Worm (Caenorhabditis elegans): ENCODE data around the gene C28A5.6.

Gene C28A5.6

DNA sequence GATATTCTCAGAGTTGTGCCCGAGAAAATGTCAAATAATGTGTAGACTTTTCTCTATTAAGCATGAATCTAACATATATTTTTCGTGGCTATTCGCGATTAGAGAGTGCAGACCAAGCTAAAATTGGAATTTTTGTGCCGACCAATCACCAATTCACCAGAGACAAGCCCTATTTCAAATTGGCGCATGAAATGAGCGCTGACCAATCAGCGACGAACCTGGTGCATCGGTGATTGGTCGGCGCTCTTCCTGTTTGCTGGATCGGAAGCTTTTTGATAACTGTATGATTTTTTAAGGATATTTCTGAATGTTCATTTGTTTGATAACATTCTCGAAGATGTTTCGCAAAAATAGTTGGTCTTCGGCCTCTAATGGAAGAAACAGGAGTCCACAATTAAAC is 24.0 kb upstream of the C28A5.6 start:
- no peak for TF ChIP-seq nhr-28 (tag; optimal IDR thresholded peaks at IDR 0.05)
- no peak for TF ChIP-seq unc-39 (tag; optimal IDR thresholded peaks at IDR 0.05)
- TF ChIP-seq mls-2 (tag; optimal IDR thresholded peaks at IDR 0.05), result no peak
- TF ChIP-seq unc-62 (GFP tag; optimal IDR thresholded peaks at IDR 0.05), result no peak
- no peak for TF ChIP-seq lin-13 (tag; optimal IDR thresholded peaks at IDR 0.05)
- TF ChIP-seq ham-2 (GFP tag; optimal IDR thresholded peaks at IDR 0.05), result no peak
- TF ChIP-seq sem-2 (GFP tag; optimal IDR thresholded peaks at IDR 0.05), result no peak

DNA sequence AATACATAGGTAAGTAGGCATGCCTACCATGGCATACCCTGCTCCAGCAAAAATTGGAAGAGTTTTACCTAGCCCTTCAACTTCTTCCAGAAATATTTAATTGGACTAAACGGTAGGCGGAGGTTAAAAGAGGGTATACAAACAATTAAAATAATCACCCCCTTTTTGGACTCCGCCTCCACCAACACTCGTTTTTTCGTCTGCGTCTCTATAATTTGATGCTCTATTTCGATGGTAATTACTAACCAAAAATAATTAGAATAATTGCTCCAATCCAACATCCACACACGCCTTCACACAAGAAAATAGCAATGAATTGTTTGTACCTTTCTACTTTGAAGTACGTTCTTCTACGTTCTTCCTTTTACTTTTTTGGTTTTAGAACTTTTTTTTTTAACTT is 23.4 kb upstream of the C28A5.6 start:
- no peak for TF ChIP-seq ceh-83 (GFP tag; optimal IDR thresholded peaks at IDR 0.05)
- TF ChIP-seq ceh-43 (GFP tag; optimal IDR thresholded peaks at IDR 0.05), result peak; percentile 99
- TF ChIP-seq mls-2 (tag; optimal IDR thresholded peaks at IDR 0.05), result peak; percentile 30

DNA sequence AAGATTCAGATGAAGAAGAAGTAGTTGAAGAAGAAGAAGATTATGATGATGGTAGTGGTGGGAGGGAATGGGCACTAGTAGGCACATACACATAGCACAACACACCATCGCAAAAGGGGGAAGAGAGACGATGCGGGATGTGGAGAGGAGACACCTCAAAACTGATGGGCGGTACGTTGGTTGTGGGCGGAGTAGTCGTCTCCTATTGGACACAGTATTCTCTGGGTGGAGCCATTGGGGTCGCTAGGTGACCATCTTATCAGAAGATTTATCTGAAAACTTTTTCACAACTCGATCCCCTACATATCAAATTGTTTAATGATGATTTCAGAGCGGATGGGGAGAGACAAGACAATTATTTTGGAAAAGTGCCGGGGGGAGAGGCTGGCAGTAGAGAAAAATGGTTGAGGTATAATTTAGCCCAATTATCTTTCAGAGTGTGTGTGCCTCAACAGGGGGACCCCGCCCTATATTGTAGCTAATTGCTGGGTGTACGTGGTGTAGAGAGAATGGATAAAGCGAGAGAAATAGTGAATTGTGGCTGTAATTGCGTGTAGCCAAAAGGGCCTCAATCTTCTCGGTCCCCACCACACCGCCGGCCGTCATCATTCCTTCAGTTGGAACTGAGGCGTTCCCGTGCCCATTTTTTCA is 21.6 kb upstream of the C28A5.6 start:
- no peak for TF ChIP-seq pha-4 (tag; optimal IDR thresholded peaks at IDR 0.05)
- TF ChIP-seq zip-8 (tag; optimal IDR thresholded peaks at IDR 0.05), result no peak
- TF ChIP-seq nhr-12 (tag; optimal IDR thresholded peaks at IDR 0.05), result no peak
- TF ChIP-seq ceh-43 (GFP tag; optimal IDR thresholded peaks at IDR 0.05), result peak; percentile 99
- TF ChIP-seq lsy-2 (tag; optimal IDR thresholded peaks at IDR 0.05), result peak; percentile 71
- peak; percentile 44 for TF ChIP-seq ham-2 (GFP tag; optimal IDR thresholded peaks at IDR 0.05)
- TF ChIP-seq sptf-1 (tag; optimal IDR thresholded peaks at IDR 0.05), result peak; percentile 39
- TF ChIP-seq mls-2 (tag; optimal IDR thresholded peaks at IDR 0.05), result peak; percentile 50

DNA sequence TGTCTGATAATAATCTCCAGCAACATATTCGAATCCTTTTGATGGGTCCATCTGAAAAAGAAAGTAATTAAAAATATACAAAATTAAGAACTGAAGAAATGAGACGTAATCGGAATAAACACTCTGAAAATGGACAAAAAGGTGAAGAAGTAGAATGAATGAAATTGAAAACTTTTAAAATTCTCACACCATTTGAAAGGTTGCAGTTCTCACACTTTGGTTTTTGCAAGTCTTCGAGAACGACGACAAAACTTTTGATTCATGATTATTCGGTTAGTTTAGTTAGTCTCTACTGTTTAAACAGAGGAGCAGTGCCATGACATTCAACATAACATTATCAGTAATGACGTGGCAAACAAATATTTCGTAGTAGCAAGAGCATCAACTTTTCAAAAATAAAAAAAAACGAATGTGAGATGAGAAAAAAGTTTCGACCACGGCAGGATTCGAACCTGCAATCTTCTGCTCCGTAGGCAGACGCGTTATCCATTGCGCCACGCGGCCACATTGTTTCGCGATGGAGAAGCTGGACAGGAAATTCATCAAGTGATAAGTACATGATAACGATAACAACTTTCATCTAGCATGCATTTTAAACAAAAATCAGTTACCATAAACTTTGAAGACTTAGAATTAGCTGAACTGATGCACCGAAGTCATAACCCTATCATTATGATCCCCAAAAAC is 20.7 kb upstream of the C28A5.6 start, which contains the start of gene ceh-43:
ceh-43 (minus strand) TSS at position 51 of the 687 bp plus-strand sequence.
- no peak for TF ChIP-seq unc-120 (tag; optimal IDR thresholded peaks at IDR 0.05; ENCODE audit: poor library complexity, severe bottlenecking)
- no peak for TF ChIP-seq ham-2 (GFP tag; optimal IDR thresholded peaks at IDR 0.05)
- TF ChIP-seq ceh-39 (tag; optimal IDR thresholded peaks at IDR 0.05), result no peak
- no peak for TF ChIP-seq sem-2 (GFP tag; optimal IDR thresholded peaks at IDR 0.05)
- TF ChIP-seq drap-1 (GFP tag; optimal IDR thresholded peaks at IDR 0.05), result no peak
- no peak for TF ChIP-seq hlh-1 (tag; optimal IDR thresholded peaks at IDR 0.05)
- TF ChIP-seq bed-3 (GFP tag; optimal IDR thresholded peaks at IDR 0.05), result no peak
- TF ChIP-seq ces-1 (GFP tag; optimal IDR thresholded peaks at IDR 0.05), result no peak
- TF ChIP-seq zip-8 (tag; optimal IDR thresholded peaks at IDR 0.05), result no peak
- TF ChIP-seq unc-62 (GFP tag; optimal IDR thresholded peaks at IDR 0.05), result no peak
- no peak for TF ChIP-seq nhr-2 (tag; optimal IDR thresholded peaks at IDR 0.05)
- TF ChIP-seq M03D4.4 (tag; optimal IDR thresholded peaks at IDR 0.05), result no peak
- TF ChIP-seq flh-1 (GFP tag; optimal IDR thresholded peaks at IDR 0.05), result no peak
- TF ChIP-seq mep-1 (tag; optimal IDR thresholded peaks at IDR 0.05), result no peak
- no peak for TF ChIP-seq elt-3 (tag; optimal IDR thresholded peaks at IDR 0.05)
- TF ChIP-seq ceh-83 (GFP tag; optimal IDR thresholded peaks at IDR 0.05), result no peak

DNA sequence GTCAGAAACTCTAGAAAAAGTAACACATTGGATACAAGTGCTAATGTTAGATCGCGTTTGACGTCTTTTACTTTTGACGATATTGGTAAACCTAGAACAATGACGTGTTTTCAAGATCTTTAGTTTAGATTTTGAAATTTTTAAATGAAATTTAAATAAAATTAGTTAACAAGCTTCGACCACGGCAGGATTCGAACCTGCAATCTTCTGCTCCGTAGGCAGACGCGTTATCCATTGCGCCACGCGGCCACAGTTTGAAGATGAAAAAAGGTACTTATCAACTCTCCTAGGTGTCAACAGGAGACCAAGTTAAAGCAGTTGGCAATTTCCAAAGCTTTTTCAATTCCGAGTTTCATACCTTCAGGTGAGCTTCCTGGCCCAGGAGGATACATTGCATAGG is 20.1 kb upstream of the C28A5.6 start:
- TF ChIP-seq flh-1 (GFP tag; optimal IDR thresholded peaks at IDR 0.05) (no peak), sem-2 (GFP tag; optimal IDR thresholded peaks at IDR 0.05) (no peak), zip-8 (tag; optimal IDR thresholded peaks at IDR 0.05) (no peak), ham-2 (GFP tag; optimal IDR thresholded peaks at IDR 0.05) (no peak)

DNA sequence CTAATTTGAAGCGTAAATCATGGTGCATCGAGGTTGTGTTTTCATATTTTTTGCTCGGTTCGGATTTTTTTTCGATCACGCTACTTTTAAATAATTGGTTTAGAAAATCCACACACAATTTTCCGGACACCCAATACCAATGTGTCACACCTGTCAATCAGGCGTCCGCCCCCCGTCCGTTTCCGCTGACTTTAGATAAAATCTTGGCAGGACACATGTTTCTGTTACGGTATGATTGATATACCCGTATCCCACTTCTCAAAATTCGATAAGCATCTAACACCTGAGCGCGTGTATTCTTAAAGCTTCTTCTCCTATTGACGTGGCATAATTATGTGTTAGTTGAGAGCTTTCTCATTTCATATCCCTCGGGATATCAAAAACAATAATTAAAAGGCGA is 18.7 kb upstream of the C28A5.6 start:
- peak; percentile 67 for TF ChIP-seq elt-1 (tag; optimal IDR thresholded peaks at IDR 0.05; ENCODE audit: borderline replicate concordance, insufficient read depth)
- TF ChIP-seq ces-1 (GFP tag; optimal IDR thresholded peaks at IDR 0.05), result no peak
- no peak for TF ChIP-seq sem-2 (GFP tag; optimal IDR thresholded peaks at IDR 0.05)
- TF ChIP-seq drap-1 (GFP tag; optimal IDR thresholded peaks at IDR 0.05), result no peak
- TF ChIP-seq pha-4 (tag; optimal IDR thresholded peaks at IDR 0.05), result no peak
- TF ChIP-seq nhr-237 (tag; optimal IDR thresholded peaks at IDR 0.05), result no peak
- peak; percentile 18 for TF ChIP-seq nhr-2 (tag; optimal IDR thresholded peaks at IDR 0.05)
- TF ChIP-seq M03D4.4 (tag; optimal IDR thresholded peaks at IDR 0.05), result no peak
- TF ChIP-seq nhr-12 (tag; optimal IDR thresholded peaks at IDR 0.05), result no peak
- TF ChIP-seq ztf-11 (tag; optimal IDR thresholded peaks at IDR 0.05), result no peak
- no peak for TF ChIP-seq sptf-1 (tag; optimal IDR thresholded peaks at IDR 0.05)
- TF ChIP-seq mls-2 (tag; optimal IDR thresholded peaks at IDR 0.05), result no peak
- TF ChIP-seq zip-8 (tag; optimal IDR thresholded peaks at IDR 0.05), result no peak
- TF ChIP-seq tbx-8 (GFP tag; optimal IDR thresholded peaks at IDR 0.05), result no peak
- TF ChIP-seq ceh-83 (GFP tag; optimal IDR thresholded peaks at IDR 0.05), result no peak
- peak; percentile 77 for TF ChIP-seq ceh-43 (GFP tag; optimal IDR thresholded peaks at IDR 0.05)
- no peak for TF ChIP-seq snpc-4 (tag; optimal IDR thresholded peaks at IDR 0.05)
- peak; percentile 80 for TF ChIP-seq unc-62 (GFP tag; optimal IDR thresholded peaks at IDR 0.05)
- no peak for TF ChIP-seq hlh-1 (tag; optimal IDR thresholded peaks at IDR 0.05)
- TF ChIP-seq nhr-76 (tag; optimal IDR thresholded peaks at IDR 0.05), result no peak
- TF ChIP-seq ceh-39 (tag; optimal IDR thresholded peaks at IDR 0.05), result no peak
- TF ChIP-seq lin-32 (GFP tag; optimal IDR thresholded peaks at IDR 0.05), result no peak

All from whole organism, mixed stage, embryonic.